Worm (Caenorhabditis elegans): ENCODE results near the gene fbxa-104.

DNA sequence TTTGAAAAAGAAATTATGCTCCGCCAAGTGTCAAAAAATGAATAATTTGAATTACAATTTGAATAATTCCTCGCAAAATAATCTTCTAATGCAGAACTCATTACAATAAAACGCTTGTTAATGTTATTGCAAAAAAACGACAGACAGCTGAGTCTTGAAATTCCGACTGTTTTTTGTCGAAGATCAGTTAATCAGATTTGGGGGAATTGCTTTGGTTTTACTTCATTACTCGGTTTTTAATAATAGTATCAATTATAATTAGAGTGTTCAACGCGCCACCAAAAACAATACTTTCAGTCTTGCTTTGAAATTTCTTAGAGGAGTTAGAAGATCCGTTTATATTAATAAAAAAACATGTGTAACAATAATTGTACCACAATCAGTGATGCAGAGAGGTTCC, 45.6 kb downstream of the fbxa-104 start, which contains the start of gene srh-122:
- TF ChIP-seq ama-1 (optimal IDR thresholded peaks at IDR 0.05) (no peak), scrt-1 (GFP tag; IDR thresholded peaks at IDR 0.05) (no peak)

All from whole organism, early embryonic.